Fruit fly (Drosophila melanogaster) whole organism, prepupa: ENCODE results near the gene nolo.

ENCODE experiments used
- CG10631 ChIP-seq: fragments of 200-800 bp; sonication (Bioruptor generic); optimal IDR thresholded peaks from 2 replicates; lab custom pipeline; 2016; ENCODE audit warnings: missing biosample characterization, missing genetic modification characterization
- CG10669 ChIP-seq: fragments of 200-800 bp; sonication (Bioruptor generic); optimal IDR thresholded peaks from 3 replicates; lab custom pipeline; 2018; ENCODE audit warnings: missing biosample characterization, mild to moderate bottlenecking, missing genetic modification characterization, moderate library complexity
- CG11762 ChIP-seq: fragments of 200-800 bp; sonication (Bioruptor generic); optimal IDR thresholded peaks from 3 replicates; lab custom pipeline; 2016; ENCODE audit warnings: missing biosample characterization, missing genetic modification characterization; ENCODE audit not compliant: insufficient read depth
- CG11902 ChIP-seq: fragments of 200-800 bp; sonication (Bioruptor generic); optimal IDR thresholded peaks from 3 replicates; lab custom pipeline; 2016; ENCODE audit warnings: missing biosample characterization, missing genetic modification characterization
- CG15336 ChIP-seq: fragments of 200-800 bp; sonication (Bioruptor generic); IDR thresholded peaks from 2 replicates; pipeline ENCODE4 v1.3.6; 2022; ENCODE audit warnings: missing biosample characterization, missing genetic modification characterization
- CG1621 ChIP-seq: fragments of 200-800 bp; sonication (Bioruptor generic); optimal IDR thresholded peaks from 3 replicates; lab custom pipeline; 2018; ENCODE audit warnings: missing biosample characterization, mild to moderate bottlenecking, missing genetic modification characterization
- CG16779 ChIP-seq: fragments of 200-800 bp; sonication (Bioruptor generic); optimal IDR thresholded peaks from 3 replicates; lab custom pipeline; 2017; ENCODE audit warnings: missing biosample characterization, mild to moderate bottlenecking, missing genetic modification characterization
- CG3032 ChIP-seq: fragments of 200-800 bp; optimal IDR thresholded peaks from 2 replicates; lab custom pipeline; 2019; ENCODE audit warnings: missing biosample characterization, mild to moderate bottlenecking, missing genetic modification characterization, moderate library complexity
- CG31627 ChIP-seq: fragments of 200-800 bp; sonication (Bioruptor generic); optimal IDR thresholded peaks from 3 replicates; lab custom pipeline; 2016; ENCODE audit warnings: missing biosample characterization, missing genetic modification characterization
- CG32006 ChIP-seq: fragments of 200-800 bp; sonication (Bioruptor generic); optimal IDR thresholded peaks from 3 replicates; lab custom pipeline; 2017; ENCODE audit warnings: missing biosample characterization, mild to moderate bottlenecking, missing genetic modification characterization
- CG4318 ChIP-seq: fragments of 200-800 bp; sonication (Bioruptor generic); optimal IDR thresholded peaks from 3 replicates; lab custom pipeline; 2017; ENCODE audit warnings: missing biosample characterization, mild to moderate bottlenecking, missing genetic modification characterization
- CG6163 ChIP-seq: fragments of 200-800 bp; sonication (Bioruptor generic); IDR thresholded peaks from 3 replicates; pipeline ENCODE4 v1.3.6; 2022; ENCODE audit warnings: missing biosample characterization, missing genetic modification characterization
- CG6276 ChIP-seq: fragments of 200-800 bp; sonication (Bioruptor generic); optimal IDR thresholded peaks from 2 replicates; lab custom pipeline; 2017; ENCODE audit warnings: missing biosample characterization, mild to moderate bottlenecking, missing genetic modification characterization
- CG6808 ChIP-seq: fragments of 200-800 bp; sonication (Bioruptor generic); optimal IDR thresholded peaks from 3 replicates; lab custom pipeline; 2017; ENCODE audit warnings: missing biosample characterization, missing genetic modification characterization, mild to moderate bottlenecking, moderate library complexity, missing genetic modification reagents
- CG7368 ChIP-seq: fragments of 200-800 bp; sonication (Bioruptor generic); optimal IDR thresholded peaks from 3 replicates; lab custom pipeline; 2016; ENCODE audit warnings: missing biosample characterization, missing genetic modification characterization
- CG8632 ChIP-seq: fragments of 200-800 bp; sonication (Bioruptor generic); optimal IDR thresholded peaks from 3 replicates; lab custom pipeline; 2016; ENCODE audit warnings: missing biosample characterization, missing genetic modification characterization
- CG9139 ChIP-seq: fragments of 200-800 bp; sonication (Bioruptor generic); optimal IDR thresholded peaks from 3 replicates; lab custom pipeline; 2017; ENCODE audit warnings: missing biosample characterization, mild to moderate bottlenecking, missing genetic modification characterization
- Eip75B ChIP-seq: fragments of 200-800 bp; sonication (Bioruptor generic); optimal IDR thresholded peaks from 3 replicates; lab custom pipeline; 2016; ENCODE audit warnings: missing biosample characterization, missing genetic modification characterization
- Eip93F ChIP-seq: fragments of 200-800 bp; sonication (Bioruptor generic); optimal IDR thresholded peaks from 2 replicates; lab custom pipeline; 2016; ENCODE audit warnings: missing biosample characterization, mild to moderate bottlenecking, missing genetic modification characterization
- Ets21C ChIP-seq: fragments of 200-800 bp; sonication (Bioruptor generic); optimal IDR thresholded peaks from 3 replicates; lab custom pipeline; 2016; ENCODE audit warnings: missing biosample characterization, missing genetic modification characterization
- Gug ChIP-seq: fragments of 200-800 bp; sonication (Bioruptor generic); IDR thresholded peaks from 2 replicates; pipeline ENCODE4 v1.3.6; 2022; ENCODE audit warnings: missing biosample characterization, missing genetic modification characterization
- Hr38 ChIP-seq: sonication (Bioruptor generic); optimal IDR thresholded peaks from 2 replicates; lab custom pipeline; 2016; ENCODE audit warnings: missing biosample characterization, missing genetic modification characterization
- Hr39 ChIP-seq: fragments of 200-800 bp; sonication (Bioruptor generic); optimal IDR thresholded peaks from 2 replicates; lab custom pipeline; 2016; ENCODE audit warnings: missing biosample characterization, missing genetic modification characterization
- Hr4 ChIP-seq: fragments of 200-800 bp; sonication (Bioruptor generic); optimal IDR thresholded peaks from 3 replicates; lab custom pipeline; 2016; ENCODE audit warnings: missing biosample characterization, missing genetic modification characterization
- Lpt ChIP-seq: fragments of 200-800 bp; sonication (Bioruptor generic); optimal IDR thresholded peaks from 3 replicates; lab custom pipeline; 2016; ENCODE audit warnings: missing biosample characterization, missing genetic modification characterization
- Met ChIP-seq: fragments of 200-800 bp; sonication (Bioruptor generic); optimal IDR thresholded peaks from 3 replicates; lab custom pipeline; 2016; ENCODE audit warnings: missing biosample characterization, missing genetic modification characterization
- OdsH ChIP-seq: fragments of 200-800 bp; sonication (Bioruptor generic); optimal IDR thresholded peaks from 3 replicates; lab custom pipeline; 2016; ENCODE audit warnings: missing biosample characterization, missing genetic modification characterization
- Smox ChIP-seq: fragments of 200-800 bp; sonication (Bioruptor generic); optimal IDR thresholded peaks from 3 replicates; lab custom pipeline; 2016; ENCODE audit warnings: missing biosample characterization, missing genetic modification characterization
- Sox14 ChIP-seq: fragments of 200-800 bp; sonication (Bioruptor generic); optimal IDR thresholded peaks from 3 replicates; lab custom pipeline; 2016; ENCODE audit warnings: missing biosample characterization, missing genetic modification characterization
- Sox15 ChIP-seq: fragments of 200-800 bp; sonication (Bioruptor generic); optimal IDR thresholded peaks from 3 replicates; lab custom pipeline; 2016; ENCODE audit warnings: missing biosample characterization, missing genetic modification characterization
- achi ChIP-seq: fragments of 200-800 bp; sonication (Bioruptor generic); optimal IDR thresholded peaks from 3 replicates; lab custom pipeline; 2016; ENCODE audit warnings: missing biosample characterization, missing genetic modification characterization
- acj6 ChIP-seq: fragments of 200-800 bp; sonication (Bioruptor generic); optimal IDR thresholded peaks from 3 replicates; lab custom pipeline; 2016; ENCODE audit warnings: missing biosample characterization, missing genetic modification characterization
- cyc ChIP-seq: fragments of 200-800 bp; sonication (Bioruptor generic); optimal IDR thresholded peaks from 3 replicates; lab custom pipeline; 2016; ENCODE audit warnings: missing biosample characterization, missing genetic modification characterization
- dsx ChIP-seq: fragments of 200-800 bp; optimal IDR thresholded peaks from 3 replicates; lab custom pipeline; 2019; ENCODE audit warnings: missing biosample characterization, mild to moderate bottlenecking, missing genetic modification characterization, moderate library complexity; ENCODE audit not compliant: poor library complexity, severe bottlenecking
- eg ChIP-seq: fragments of 200-800 bp; sonication (Bioruptor generic); IDR thresholded peaks from 3 replicates; pipeline ENCODE4 v1.3.6; 2022; ENCODE audit warnings: missing biosample characterization, missing genetic modification characterization
- esn ChIP-seq: fragments of 200-800 bp; sonication (Bioruptor generic); optimal IDR thresholded peaks from 2 replicates; lab custom pipeline; 2016; ENCODE audit warnings: missing biosample characterization, mild to moderate bottlenecking, missing genetic modification characterization, moderate library complexity
- fd59A ChIP-seq: fragments of 200-800 bp; sonication (Bioruptor generic); optimal IDR thresholded peaks from 2 replicates; lab custom pipeline; 2017; ENCODE audit warnings: missing biosample characterization, mild to moderate bottlenecking, missing genetic modification characterization, missing genetic modification reagents
- fd85E ChIP-seq: fragments of 200-800 bp; sonication (Bioruptor generic); optimal IDR thresholded peaks from 3 replicates; lab custom pipeline; 2016; ENCODE audit warnings: missing biosample characterization, missing genetic modification characterization
- fkh ChIP-seq: fragments of 200-800 bp; sonication (Bioruptor generic); optimal IDR thresholded peaks from 3 replicates; lab custom pipeline; 2017; ENCODE audit warnings: missing biosample characterization, mild to moderate bottlenecking, missing genetic modification characterization, moderate library complexity
- net ChIP-seq: fragments of 200-800 bp; sonication (Bioruptor generic); optimal IDR thresholded peaks from 3 replicates; lab custom pipeline; 2016; ENCODE audit warnings: missing biosample characterization, missing genetic modification characterization
- pdm3 ChIP-seq: fragments of 200-800 bp; sonication (Bioruptor generic); optimal IDR thresholded peaks from 3 replicates; lab custom pipeline; 2016; ENCODE audit warnings: missing biosample characterization, missing genetic modification characterization
- salr ChIP-seq, 2 experiments: fragments of 200-800 bp; sonication (Bioruptor generic); optimal IDR thresholded peaks; 3 replicates each; lab custom pipeline; 2016 to 2018; ENCODE audit warnings: missing biosample characterization in 2 of 2, missing genetic modification characterization in 2 of 2, mild to moderate bottlenecking in 1 of 2
- spab ChIP-seq: fragments of 200-800 bp; sonication (Bioruptor generic); optimal IDR thresholded peaks from 2 replicates; lab custom pipeline; 2017; ENCODE audit warnings: missing biosample characterization, mild to moderate bottlenecking, missing genetic modification characterization, missing genetic modification reagents
- ss ChIP-seq, 2 experiments: fragments of 200-800 bp; sonication (Bioruptor generic); optimal IDR thresholded peaks; 2 replicates in 1 of 2; 3 replicates in 1 of 2; lab custom pipeline; 2017 to 2018; ENCODE audit warnings: mild to moderate bottlenecking in 2 of 2, missing biosample characterization in 2 of 2, missing genetic modification characterization in 2 of 2, moderate library complexity in 1 of 2
- svp ChIP-seq: fragments of 200-800 bp; sonication (Bioruptor generic); peaks from one replicate; lab custom pipeline; 2016; ENCODE audit warnings: missing biosample characterization, missing genetic modification characterization
- topi ChIP-seq: fragments of 200-800 bp; sonication (Bioruptor generic); optimal IDR thresholded peaks from 3 replicates; lab custom pipeline; 2016; ENCODE audit warnings: missing biosample characterization, missing genetic modification characterization
- vri ChIP-seq: fragments of 200-800 bp; sonication (Bioruptor generic); optimal IDR thresholded peaks from 3 replicates; lab custom pipeline; 2016; ENCODE audit warnings: missing biosample characterization, mild to moderate bottlenecking, missing genetic modification characterization

nolo gene

dm6 chr2L:21683768-21684225 lies at the start of gene nolo:
Gene nolo (plus strand): TSS chr2L:21684106.
- TF ChIP-seq Met (GFP tag; lab: Kevin White, UChicago) (no peak), CG6276 (peak; percentile 87), CG15336 (no peak), CG8632 (GFP tag; lab: Kevin White, UChicago) (no peak), acj6 (no peak)

dm6 chr2L:21648769-21649168 lies 35.1 kb upstream of the nolo start:
- TF ChIP-seq svp (GFP tag; lab: Kevin White, UChicago) (no peak), Hr38 (GFP tag; lab: Kevin White, UChicago) (no peak), acj6 (no peak), CG11902 (GFP tag; lab: Kevin White, UChicago) (no peak), Smox (GFP tag; lab: Kevin White, UChicago) (no peak), dsx (no peak), salr (GFP tag; optimal IDR thresholded peaks at IDR 0.05; lab: Kevin White, UChicago) (no peak), CG7368 (GFP tag; lab: Kevin White, UChicago) (no peak), CG16779 (tag; lab: Kevin White, UChicago) (no peak), CG1621 (tag; lab: Kevin White, UChicago) (no peak), CG10631 (GFP tag; lab: Kevin White, UChicago) (no peak), Eip93F (GFP tag; lab: Kevin White, UChicago) (no peak), Met (GFP tag; lab: Kevin White, UChicago) (no peak), CG4318 (GFP tag; lab: Kevin White, UChicago) (no peak), topi (GFP tag; lab: Kevin White, UChicago) (no peak)

dm6 chr2L:21657426-21657825 lies 26.5 kb upstream of the nolo start:
- TF ChIP-seq CG9139 (GFP tag; lab: Kevin White, UChicago) (no peak), fd59A (GFP tag; lab: Kevin White, UChicago) (no peak), spab (GFP tag; lab: Kevin White, UChicago) (no peak), CG10631 (GFP tag; lab: Kevin White, UChicago) (peak; percentile 60), OdsH (GFP tag; lab: Kevin White, UChicago) (peak; percentile 47), acj6 (peak; percentile 47), Ets21C (GFP tag; lab: Kevin White, UChicago) (no peak), vri (no peak), Hr4 (peak; percentile 65), pdm3 (GFP tag; lab: Kevin White, UChicago) (peak; percentile 58), eg (GFP tag; lab: Robert Waterston, UW) (no peak; the same call in 2 of the 3 replicates), CG11762 (GFP tag; lab: Kevin White, UChicago) (no peak), cyc (GFP tag; lab: Kevin White, UChicago) (peak; percentile 34), CG16779 (tag; lab: Kevin White, UChicago) (no peak), ss (GFP tag; optimal IDR thresholded peaks at IDR 0.05; lab: Kevin White, UChicago) (no peak), net (GFP tag; lab: Kevin White, UChicago) (no peak), Sox14 (GFP tag; lab: Kevin White, UChicago) (peak; percentile 87), Lpt (GFP tag; lab: Kevin White, UChicago) (no peak), CG15336 (no peak), CG4318 (GFP tag; lab: Kevin White, UChicago) (peak; percentile 6), fd85E (GFP tag; lab: Kevin White, UChicago) (no peak), Smox (GFP tag; lab: Kevin White, UChicago) (peak; percentile 47), CG10669 (GFP tag; lab: Kevin White, UChicago) (no peak), fkh (no peak), Gug (GFP tag; lab: Robert Waterston, UW) (no peak), Eip75B (peak; percentile 55), CG31627 (GFP tag; lab: Kevin White, UChicago) (peak; percentile 60), CG32006 (GFP tag; lab: Kevin White, UChicago) (no peak), esn (GFP tag; lab: Kevin White, UChicago) (peak; percentile 63), CG6808 (GFP tag; lab: Kevin White, UChicago) (no peak), CG6163 (GFP tag; lab: Robert Waterston, UW) (no peak), svp (GFP tag; lab: Kevin White, UChicago) (peak; percentile 82), CG3032 (tag; lab: Kevin White, UChicago) (peak; percentile 51), Hr39 (GFP tag; lab: Kevin White, UChicago) (peak; percentile 59), topi (GFP tag; lab: Kevin White, UChicago) (peak; percentile 35), CG7368 (GFP tag; lab: Kevin White, UChicago) (no peak), Sox15 (GFP tag; lab: Kevin White, UChicago) (peak; percentile 23), achi (GFP tag; lab: Kevin White, UChicago) (peak; percentile 48), CG6276 (no peak)
